Fruit fly (Drosophila melanogaster): ENCODE results near the gene moi.

Gene moi

dm6 chr3R:18243718-18244170 is 11.6 kb upstream of the moi start (continued):
- TF ChIP-seq CG3065 (GFP tag; optimal IDR thresholded peaks at IDR 0.05) (no peak), cwo (GFP tag; optimal IDR thresholded peaks at IDR 0.05) (no peak), CG18599 (GFP tag; optimal IDR thresholded peaks at IDR 0.05) (no peak), B-H2 (GFP tag; optimal IDR thresholded peaks at IDR 0.05) (peak; percentile 51), sisA (GFP tag; IDR thresholded peaks at IDR 0.05) (no peak), h (optimal IDR thresholded peaks at IDR 0.05) (no peak), repo (GFP tag; optimal IDR thresholded peaks at IDR 0.05) (no peak), so (GFP tag; IDR thresholded peaks at IDR 0.05) (no peak), ind (GFP tag; optimal IDR thresholded peaks at IDR 0.05) (no peak), ase (GFP tag; IDR thresholded peaks at IDR 0.05) (no peak), abd-A (tag; optimal IDR thresholded peaks at IDR 0.05) (peak; percentile 9), insv (GFP tag; optimal IDR thresholded peaks at IDR 0.05) (no peak), CG11247 (GFP tag; IDR thresholded peaks at IDR 0.05) (no peak), CG2875 (GFP tag; optimal IDR thresholded peaks at IDR 0.05) (no peak), Hsf (GFP tag; optimal IDR thresholded peaks at IDR 0.05) (no peak), gce (GFP tag; IDR thresholded peaks at IDR 0.05) (no peak), Med (GFP tag) (peak; percentile 83), cato (GFP tag; optimal IDR thresholded peaks at IDR 0.05; ENCODE audit: borderline replicate concordance) (no peak), HLH4C (GFP tag; IDR thresholded peaks at IDR 0.05; ENCODE audit: partially characterized antibody) (no peak), jing (GFP tag; optimal IDR thresholded peaks at IDR 0.05) (no peak), sens-2 (GFP tag; IDR thresholded peaks at IDR 0.05) (no peak), TFAM (GFP tag; optimal IDR thresholded peaks at IDR 0.05) (no peak), HLH54F (GFP tag; optimal IDR thresholded peaks at IDR 0.05) (no peak), CG10654 (GFP tag; optimal IDR thresholded peaks at IDR 0.05) (no peak), CG16813 (GFP tag; IDR thresholded peaks at IDR 0.05; ENCODE audit: partially characterized antibody) (no peak), Xrp1 (GFP tag; IDR thresholded peaks at IDR 0.05) (no peak), fd102C (GFP tag; optimal IDR thresholded peaks at IDR 0.05) (no peak), run (tag; optimal IDR thresholded peaks at IDR 0.05) (no peak), CG12659 (GFP tag; optimal IDR thresholded peaks at IDR 0.05) (peak; percentile 40), hb (GFP tag; IDR thresholded peaks at IDR 0.05; ENCODE audit: partially characterized antibody) (no peak), CG30403 (GFP tag; optimal IDR thresholded peaks at IDR 0.05) (no peak), NC2β (GFP tag; optimal IDR thresholded peaks at IDR 0.05) (no peak), sug (tag; optimal IDR thresholded peaks at IDR 0.05) (no peak), CG8924 (tag; optimal IDR thresholded peaks at IDR 0.05) (no peak), croc (GFP tag; conservative IDR thresholded peaks at IDR 0.05) (no peak), BEAF-32 (GFP tag; optimal IDR thresholded peaks at IDR 0.05) (no peak), esg (GFP tag; conservative IDR thresholded peaks at IDR 0.05) (no peak), Gug (GFP tag; IDR thresholded peaks at IDR 0.05) (peak; percentile 21; the same call in 1 of the 4 replicates), corto (GFP tag; optimal IDR thresholded peaks at IDR 0.05) (no peak), tin (GFP tag; optimal IDR thresholded peaks at IDR 0.05) (no peak), CG14710 (tag; optimal IDR thresholded peaks at IDR 0.05) (no peak), H15 (GFP tag; IDR thresholded peaks at IDR 0.05) (no peak), ab (GFP tag; optimal IDR thresholded peaks at IDR 0.05) (no peak), Dek (tag; optimal IDR thresholded peaks at IDR 0.05) (peak; percentile 11), CG1832 (GFP tag; optimal IDR thresholded peaks at IDR 0.05) (no peak), crol (GFP tag; IDR thresholded peaks at IDR 0.05) (peak; percentile 49; the same call in 1 of the 2 replicates), MTF-1 (GFP tag; optimal IDR thresholded peaks at IDR 0.05; ENCODE audit: borderline replicate concordance) (peak; percentile 0), yki (optimal IDR thresholded peaks at IDR 0.05) (no peak), CG11696 (GFP tag; IDR thresholded peaks at IDR 0.05) (no peak), sna (GFP tag; IDR thresholded peaks at IDR 0.05; ENCODE audit: partially characterized antibody) (no peak), CkIIα-i1 (GFP tag; IDR thresholded peaks at IDR 0.05) (no peak), CG4424 (GFP tag; optimal IDR thresholded peaks at IDR 0.05) (no peak)

All from whole organism, embryonic.